Worm (Caenorhabditis elegans) whole organism, late embryonic: ENCODE results near the gene C15C8.5.

Source experiments
- ama-1 ChIP-seq: fragments of 150-350 bp; optimal IDR thresholded peaks from 2 replicates; lab custom pipeline; 2014
- ceh-18 ChIP-seq: sonication (generic microtip); optimal IDR thresholded peaks from 2 replicates; lab custom pipeline; 2016; ENCODE audit warnings: missing genetic modification characterization, missing compliant biosample characterization

ce11 chrV:12795927-12796326, 48.1 kb downstream of the C15C8.5 start:
- TF ChIP-seq ceh-18 (no peak), ama-1 (no peak)
